Worm (Caenorhabditis elegans): ENCODE data around the gene T01G5.7.

DNA sequence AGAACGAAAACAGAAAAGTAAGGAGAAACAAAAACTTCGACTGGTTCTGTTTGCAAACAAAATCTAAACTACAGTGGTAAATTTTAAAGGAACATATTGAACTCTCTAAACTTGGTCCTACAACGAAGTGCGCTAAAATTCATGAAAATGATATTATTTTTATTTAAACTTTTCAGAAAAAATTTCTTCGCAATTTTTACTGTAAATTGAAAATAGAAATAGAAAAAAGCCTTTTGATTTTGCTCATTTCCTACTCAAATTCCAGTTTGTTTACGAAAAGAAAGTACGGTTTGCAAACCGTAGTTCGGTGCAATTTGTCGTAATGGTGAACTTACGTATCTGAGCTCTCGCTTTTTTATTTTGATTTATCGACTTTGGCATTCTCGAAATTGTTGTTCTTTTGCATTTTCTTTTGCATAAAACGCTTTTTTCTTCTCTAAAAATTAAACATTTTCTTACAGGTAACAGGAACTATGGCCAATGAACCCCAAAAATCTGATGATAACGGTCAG is 45.9 kb upstream of the T01G5.7 start, which contains the start of gene otub-1:
- TF ChIP-seq bed-2 (GFP tag; IDR thresholded peaks at IDR 0.05) (no peak), ama-1 (optimal IDR thresholded peaks at IDR 0.05) (no peak), ama-1 (GFP tag; optimal IDR thresholded peaks at IDR 0.05) (no peak), hmg-1.2 (GFP tag; IDR thresholded peaks at IDR 0.05) (no peak), ztf-26 (tag; optimal IDR thresholded peaks at IDR 0.05) (no peak), snpc-1.3 (tag; optimal IDR thresholded peaks at IDR 0.05; ENCODE audit: insufficient read depth) (no peak), snpc-4 (GFP tag; optimal IDR thresholded peaks at IDR 0.05) (no peak), snpc-4 (tag; optimal IDR thresholded peaks at IDR 0.05) (no peak), bed-1 (GFP tag; IDR thresholded peaks at IDR 0.05) (no peak), rec-8 (tag; optimal IDR thresholded peaks at IDR 0.05) (no peak), unc-62 (GFP tag; optimal IDR thresholded peaks at IDR 0.05) (no peak), atf-7 (tag; optimal IDR thresholded peaks at IDR 0.05) (no peak), B0035.1 (tag; optimal IDR thresholded peaks at IDR 0.05) (no peak), Y79H2A.3 (GFP tag; conservative IDR thresholded peaks at IDR 0.05) (no peak)
